Worm (Caenorhabditis elegans) whole organism, L4 larva: Measurements from ENCODE around the gene C27A7.9.

Experiments
- ceh-62 ChIP-seq: sonication (generic microtip); optimal IDR thresholded peaks from 2 replicates; lab custom pipeline; 2017; ENCODE audit warnings: missing biosample characterization, missing genetic modification characterization
- jun-1 ChIP-seq: fragments of 150-350 bp; optimal IDR thresholded peaks from 2 replicates; lab custom pipeline; 2014; ENCODE audit warnings: missing biosample characterization, missing genetic modification reagents, missing genetic modification characterization
- lin-13 ChIP-seq: fragments of 150-350 bp; optimal IDR thresholded peaks from 2 replicates; lab custom pipeline; 2014; ENCODE audit warnings: missing biosample characterization, missing genetic modification reagents, missing genetic modification characterization
- lin-39 ChIP-seq: fragments of 150-350 bp; optimal IDR thresholded peaks from 2 replicates; lab custom pipeline; 2014; ENCODE audit warnings: missing biosample characterization, missing genetic modification reagents, missing genetic modification characterization
- madf-5 ChIP-seq, 2 experiments: fragments of 200-800 bp; sonication (Bioruptor generic); IDR thresholded peaks; 2 replicates each; pipeline ENCODE4 v1.3.6; 2022; ENCODE audit warnings: missing compliant biosample characterization in 2 of 2, missing genetic modification characterization in 2 of 2
- mep-1 ChIP-seq: fragments of 150-350 bp; sonication (generic microtip); optimal IDR thresholded peaks from 3 replicates; lab custom pipeline; 2014; ENCODE audit warnings: missing biosample characterization, missing genetic modification characterization
- nhr-25 ChIP-seq: sonication (generic microtip); optimal IDR thresholded peaks from 2 replicates; lab custom pipeline; 2017; ENCODE audit warnings: missing genetic modification characterization, mild to moderate bottlenecking, missing compliant biosample characterization, antibody characterized with exemption, moderate library complexity, borderline replicate concordance; ENCODE audit not compliant: insufficient read depth
- pha-4 ChIP-seq, 2 experiments: fragments of 150-350 bp in 1 of 2; fragments of 200-800 bp in 1 of 2; sonication (Bioruptor generic) in 1 of 2; IDR thresholded peaks in 1 of 2; optimal IDR thresholded peaks in 1 of 2; 2 replicates each; pipeline versions ENCODE4 v1.3.6 to Lab custom; 2014 to 2022; ENCODE audit warnings: missing genetic modification characterization in 2 of 2, missing genetic modification reagents in 2 of 2, missing biosample characterization in 1 of 2, missing compliant biosample characterization in 1 of 2
- snpc-4 ChIP-seq: fragments of 150-350 bp; optimal IDR thresholded peaks from 2 replicates; lab custom pipeline; 2014; ENCODE audit warnings: missing biosample characterization, missing genetic modification characterization
- unc-62 ChIP-seq, 3 experiments: fragments of 150-350 bp in 1 of 3; sonication (generic microtip); optimal IDR thresholded peaks in 2 of 3; peaks in 1 of 3; 1 replicate in 1 of 3; 2 replicates in 2 of 3; lab custom pipeline; 2014 to 2017; ENCODE audit warnings: missing biosample characterization in 3 of 3, missing genetic modification characterization in 3 of 3, missing genetic modification reagents in 3 of 3, missing genotype in 1 of 3
- ztf-7 ChIP-seq: fragments of 150-350 bp; optimal IDR thresholded peaks from 2 replicates; lab custom pipeline; 2014; ENCODE audit warnings: missing biosample characterization, missing genetic modification characterization

ce11 chrV:12120381-12120780, 34.1 kb downstream of the C27A7.9 start, which contains the start of gene C13C4.7:
- no peak for TF ChIP-seq jun-1 (tag; lab: Kevin White, UChicago)
- TF ChIP-seq nhr-25 (tag; lab: Kevin White, UChicago), result no peak
- no peak for TF ChIP-seq madf-5 (GFP tag; IDR thresholded peaks at IDR 0.05; lab: Robert Waterston, UW)
- TF ChIP-seq lin-39 (tag; lab: Kevin White, UChicago), result no peak
- no peak for TF ChIP-seq unc-62 (GFP tag; optimal IDR thresholded peaks at IDR 0.05 in 1 of 2; lab: Kevin White, UChicago)
- TF ChIP-seq unc-62 (tag; optimal IDR thresholded peaks at IDR 0.05; lab: Kevin White, UChicago), result no peak
- TF ChIP-seq lin-13 (GFP tag; lab: Kevin White, UChicago), result no peak
- TF ChIP-seq snpc-4 (tag; lab: Kevin White, UChicago), result no peak
- no peak for TF ChIP-seq pha-4 (GFP tag; IDR thresholded peaks at IDR 0.05; lab: Robert Waterston, UW)
- TF ChIP-seq pha-4 (tag; optimal IDR thresholded peaks at IDR 0.05; lab: Kevin White, UChicago), result no peak
- TF ChIP-seq ztf-7 (tag; lab: Kevin White, UChicago), result no peak
- TF ChIP-seq ceh-62 (tag; lab: Kevin White, UChicago), result no peak
- no peak for TF ChIP-seq mep-1 (tag; lab: Kevin White, UChicago)
